Worm (Caenorhabditis elegans) whole organism, mixed stage, embryonic: Measurements from ENCODE around the gene lpin-1.

ENCODE experiments used
- ces-1 ChIP-seq: fragments of 150-350 bp; optimal IDR thresholded peaks from 2 replicates; lab custom pipeline; 2014; ENCODE audit warnings: missing biosample characterization, missing genetic modification reagents, missing genetic modification characterization
- elt-3 ChIP-seq: fragments of 150-350 bp; optimal IDR thresholded peaks from 2 replicates; lab custom pipeline; 2014; ENCODE audit warnings: missing biosample characterization, missing genetic modification characterization
- lin-13 ChIP-seq: fragments of 150-350 bp; optimal IDR thresholded peaks from 2 replicates; lab custom pipeline; 2014; ENCODE audit warnings: missing biosample characterization, missing genetic modification characterization
- nhr-237 ChIP-seq: fragments of 150-350 bp; optimal IDR thresholded peaks from 2 replicates; lab custom pipeline; 2014; ENCODE audit warnings: missing biosample characterization, missing genetic modification characterization
- snpc-4 ChIP-seq: fragments of 150-350 bp; optimal IDR thresholded peaks from 2 replicates; lab custom pipeline; 2014; ENCODE audit warnings: missing biosample characterization, missing genetic modification characterization
- ztf-11 ChIP-seq: fragments of 150-350 bp; optimal IDR thresholded peaks from 2 replicates; lab custom pipeline; 2014; ENCODE audit warnings: missing biosample characterization, missing genetic modification characterization

- TF ChIP-seq lin-13 (no peak), snpc-4 (no peak), ces-1 (no peak), nhr-237 (tag; lab: Kevin White, UChicago) (no peak), elt-3 (tag; lab: Kevin White, UChicago) (no peak), ztf-11 (tag; lab: Kevin White, UChicago) (no peak)
Observed at ce11 chrV:13613870-13614269, 40.1 kb downstream of the lpin-1 start, which contains the start of gene F53F4.7.
